Fruit fly (Drosophila melanogaster): ENCODE results near the gene Sbf.
A peak's percentile ranks its signal among the peaks of the same experiment; 100 is the strongest.

The Sbf gene

DNA sequence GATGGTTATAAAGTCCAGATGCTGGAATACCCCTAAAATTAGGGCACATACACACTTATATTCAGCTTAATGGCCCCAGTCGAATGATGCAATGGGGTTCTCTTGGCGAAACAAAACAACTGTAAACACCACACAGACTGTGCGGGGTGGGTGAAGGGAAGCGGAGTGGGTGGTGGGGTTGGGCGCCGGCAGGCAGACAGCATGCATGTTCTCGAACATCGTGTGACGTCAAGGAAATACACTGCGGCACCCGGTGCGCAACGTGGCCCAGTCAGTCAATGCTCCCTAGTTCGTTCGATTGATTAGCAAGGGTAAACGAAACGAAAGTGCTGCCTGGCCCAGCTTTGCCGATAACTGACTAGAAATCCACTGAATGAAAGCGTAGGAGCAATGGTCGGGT is 34.2 kb downstream of the Sbf start:
- no peak for TF ChIP-seq noc (tag; optimal IDR thresholded peaks at IDR 0.05)

DNA sequence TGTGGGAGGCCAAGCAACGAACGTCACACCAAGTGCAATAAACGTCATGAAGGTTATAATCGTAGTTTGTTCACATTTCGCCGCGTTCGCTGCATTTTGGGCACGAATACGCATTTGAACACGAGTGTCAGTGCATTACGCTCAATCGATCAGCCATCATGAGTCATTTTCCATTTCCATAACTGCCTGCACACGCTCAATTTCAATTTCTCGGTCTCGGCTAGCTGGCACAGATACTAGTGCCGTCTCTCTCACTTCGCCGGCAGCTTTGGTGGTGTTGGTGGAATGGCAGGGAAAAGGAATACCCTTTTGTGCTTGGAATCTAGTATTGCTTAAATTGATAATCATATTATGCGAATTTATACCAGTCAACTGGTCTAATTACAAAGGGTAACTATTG is 35.0 kb downstream of the Sbf start:
- TF ChIP-seq noc (tag; optimal IDR thresholded peaks at IDR 0.05) = no peak

DNA sequence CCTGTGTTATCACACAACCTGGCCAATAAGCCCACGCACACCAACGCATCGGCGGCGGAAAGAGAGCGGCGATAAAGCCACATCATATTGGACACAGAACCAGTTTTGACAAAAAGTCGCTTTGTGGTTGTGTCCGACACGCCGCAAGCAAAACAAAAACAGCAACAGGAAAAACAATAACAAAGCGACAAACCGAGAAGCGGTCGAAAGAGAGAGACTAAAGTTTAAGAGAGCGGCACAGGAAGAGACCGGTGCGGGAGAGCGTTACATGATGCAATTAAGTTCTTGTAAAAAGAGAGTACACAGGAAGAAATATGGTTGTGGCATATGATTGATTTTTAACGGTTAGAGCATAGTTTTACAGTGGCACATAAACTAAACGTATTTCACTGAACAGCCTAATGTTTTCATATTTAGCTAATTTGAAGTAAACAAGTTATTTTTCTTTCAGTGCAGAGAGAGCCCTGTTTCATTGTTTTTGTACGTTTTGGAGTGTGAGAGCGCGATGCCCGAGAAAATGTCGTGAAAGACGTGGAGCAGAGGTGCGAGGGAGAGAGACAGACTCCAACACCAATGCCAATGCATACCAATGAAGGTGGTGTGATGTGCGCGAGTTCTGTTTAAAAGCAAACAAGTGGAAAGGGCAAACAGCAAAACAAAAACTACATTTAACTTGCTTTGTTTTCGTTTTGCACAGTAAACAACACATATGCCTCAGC is 35.9 kb downstream of the Sbf start:
- TF ChIP-seq noc (tag; optimal IDR thresholded peaks at IDR 0.05) = peak; percentile 99

DNA sequence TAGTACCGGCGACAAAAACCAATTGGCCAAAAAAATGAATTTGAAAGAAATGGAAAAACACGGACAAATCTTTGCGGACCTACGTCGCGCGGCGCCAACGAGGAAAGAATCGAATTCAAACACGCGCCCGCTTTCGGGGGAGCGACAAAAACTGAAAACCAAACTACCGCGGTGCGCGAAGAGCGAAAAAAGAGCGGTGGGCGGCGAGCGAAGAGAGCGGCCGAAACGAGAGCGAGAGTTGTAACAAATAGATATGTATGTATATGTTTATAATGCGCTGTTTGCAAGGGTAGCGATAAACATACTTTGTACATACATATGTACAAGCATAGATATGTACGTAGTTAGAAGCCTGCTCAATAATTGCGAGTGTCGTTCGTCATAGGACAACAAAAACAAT is 36.8 kb downstream of the Sbf start:
- TF ChIP-seq noc (tag; optimal IDR thresholded peaks at IDR 0.05) = no peak

DNA sequence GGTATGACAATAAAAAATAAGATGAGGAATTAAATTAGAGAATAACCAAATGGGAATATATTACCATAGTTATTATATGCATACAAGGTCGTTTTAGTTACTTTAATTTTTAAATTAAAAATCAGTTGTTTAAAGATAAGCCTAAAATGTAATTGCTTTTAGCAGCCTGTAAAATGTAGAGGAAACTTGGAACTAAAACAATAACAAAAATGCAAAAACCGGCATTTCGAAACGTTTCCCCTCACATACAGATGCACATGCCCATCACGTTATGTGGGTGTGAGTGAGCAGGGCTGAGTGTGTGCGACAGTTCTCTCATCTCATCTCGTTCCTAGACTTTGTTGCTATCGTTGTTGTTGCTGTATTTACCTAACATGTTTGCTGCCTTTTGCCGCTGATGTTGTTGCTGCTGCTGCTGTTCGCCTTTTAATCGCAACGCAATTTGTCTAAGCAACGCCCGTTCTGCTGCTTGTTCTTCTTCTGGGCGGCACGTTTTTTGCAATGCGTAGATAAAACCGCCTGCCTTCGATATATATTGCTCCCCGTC is 37.5 kb downstream of the Sbf start:
- no peak for TF ChIP-seq noc (tag; optimal IDR thresholded peaks at IDR 0.05)

DNA sequence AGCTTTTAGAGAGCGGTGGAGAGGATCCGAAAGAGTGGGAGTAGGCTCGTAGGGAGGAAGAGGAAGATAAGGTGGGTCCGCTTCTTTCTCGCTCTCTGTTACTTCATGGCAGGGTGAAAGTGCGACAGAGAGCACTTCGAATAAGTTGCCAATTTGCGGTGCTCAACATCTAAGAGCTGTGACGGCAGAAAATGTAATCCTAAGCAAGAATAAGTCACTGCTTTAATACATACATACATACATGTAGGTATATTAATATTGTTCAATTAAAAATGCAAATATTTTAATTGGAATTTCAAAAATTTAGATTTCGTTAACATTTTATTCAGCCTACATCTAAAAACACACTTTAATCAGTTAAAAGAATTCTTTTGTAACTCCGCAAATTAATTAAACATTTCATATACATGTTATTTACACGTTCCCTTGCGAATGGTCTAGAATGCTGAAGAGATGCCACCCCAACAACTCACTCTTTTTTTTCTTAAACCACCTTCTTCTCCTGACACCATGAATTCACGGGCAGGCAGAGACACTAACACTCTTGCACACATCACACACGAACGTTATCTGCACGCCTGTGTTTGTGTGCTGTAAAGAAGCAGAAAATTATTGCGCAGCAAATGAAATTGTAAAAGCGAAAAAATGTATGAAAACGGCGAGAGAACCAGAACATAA is 38.1 kb downstream of the Sbf start:
- TF ChIP-seq noc (tag; optimal IDR thresholded peaks at IDR 0.05) = peak; percentile 40

DNA sequence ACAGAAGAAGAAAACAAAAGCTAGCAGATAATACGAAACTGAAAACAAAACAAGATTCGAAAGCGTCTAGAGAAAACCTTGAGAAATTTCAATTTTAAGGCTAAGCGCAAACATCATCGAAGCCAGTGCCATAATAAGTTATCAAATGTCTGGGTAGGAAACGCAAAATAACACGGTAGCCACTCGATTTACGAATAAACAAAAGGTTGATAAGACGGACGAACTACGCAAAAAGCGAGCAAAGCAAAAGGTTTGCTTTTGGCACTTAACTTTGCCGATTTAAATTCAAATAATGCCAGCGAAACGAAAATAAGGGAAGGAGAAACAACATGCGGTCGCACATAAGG is 38.6 kb downstream of the Sbf start:
- no peak for TF ChIP-seq noc (tag; optimal IDR thresholded peaks at IDR 0.05)

DNA sequence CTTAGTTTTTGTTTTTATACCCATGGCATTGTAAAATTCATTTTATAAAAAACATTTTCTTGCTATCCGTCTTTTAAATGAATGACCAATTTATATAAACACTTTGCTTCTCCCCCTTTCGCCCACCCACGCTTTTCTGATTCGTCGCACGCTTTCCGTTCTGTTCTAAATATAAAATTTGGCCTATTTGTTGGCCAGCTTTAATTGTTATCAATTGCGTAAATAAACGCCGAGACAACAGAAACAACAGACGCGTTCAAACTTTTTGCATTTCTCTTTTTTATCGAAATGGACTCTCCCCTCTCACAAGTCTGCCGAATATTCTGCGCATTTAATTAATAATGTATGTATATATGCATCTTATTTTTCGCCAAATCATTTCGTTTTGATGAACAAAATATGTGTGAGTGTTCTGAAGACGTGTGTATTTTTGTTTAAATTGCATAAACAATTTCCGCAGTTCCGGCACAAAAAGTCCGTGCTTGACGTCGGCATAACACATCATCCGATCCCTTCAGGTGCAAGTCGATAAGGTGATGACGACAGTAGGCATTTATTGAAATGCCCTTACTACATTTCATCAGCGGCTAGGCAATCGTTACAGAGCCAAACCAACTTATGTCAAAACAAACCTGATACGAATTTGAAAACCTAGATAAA is 39.4 kb downstream of the Sbf start:
- no peak for TF ChIP-seq noc (tag; optimal IDR thresholded peaks at IDR 0.05)

DNA sequence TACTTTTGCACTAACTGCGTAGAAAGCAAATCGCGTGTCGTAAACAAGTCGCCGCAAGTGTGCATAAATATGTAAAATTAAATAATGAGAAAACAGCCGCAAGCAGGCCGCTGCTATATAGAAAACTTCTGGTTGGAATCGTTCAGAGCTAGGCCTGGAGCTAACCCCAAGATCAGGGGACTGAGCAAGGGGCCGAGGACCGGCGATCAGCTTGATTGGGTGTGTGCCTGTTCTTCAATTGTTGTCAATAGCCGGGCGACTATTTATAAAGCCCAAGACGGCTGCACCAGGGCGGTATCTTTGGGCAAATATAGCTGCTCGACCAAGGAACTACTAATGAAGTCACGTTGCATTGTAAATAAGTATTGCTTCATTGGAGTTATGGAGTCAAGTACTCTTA is 40.0 kb downstream of the Sbf start:
- no peak for TF ChIP-seq noc (tag; optimal IDR thresholded peaks at IDR 0.05)

DNA sequence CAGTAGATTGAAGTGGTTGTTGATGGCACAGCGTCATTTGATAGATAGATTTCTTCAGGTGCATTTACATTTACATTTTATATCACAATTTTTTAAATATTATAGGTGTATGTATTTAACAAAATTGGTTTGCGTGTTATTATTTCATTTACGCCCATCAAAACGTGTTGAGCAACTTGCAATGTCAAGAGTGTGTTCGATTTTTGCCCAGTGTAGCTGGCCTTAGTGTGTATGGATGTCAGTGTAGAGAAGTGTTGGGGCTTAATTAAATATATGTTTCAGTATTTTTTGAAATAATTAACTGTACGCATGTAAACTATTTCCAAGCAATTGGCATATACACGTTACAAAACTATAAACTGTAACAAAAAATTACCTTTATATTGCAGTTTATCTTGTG is 45.0 kb downstream of the Sbf start:
- TF ChIP-seq noc (tag; optimal IDR thresholded peaks at IDR 0.05) = no peak

DNA sequence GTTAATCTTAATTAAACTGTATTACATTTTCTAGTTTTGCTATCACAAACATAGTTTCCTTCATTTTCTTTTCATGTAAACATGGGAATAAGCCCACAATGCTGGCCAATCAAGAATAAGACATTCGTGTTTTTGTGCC is 46.6 kb downstream of the Sbf start, which contains the start of gene CG43062:
CG43062 (plus strand) TSS at position 40 of the 139 bp plus-strand sequence.
- TF ChIP-seq noc (tag; optimal IDR thresholded peaks at IDR 0.05) = no peak

DNA sequence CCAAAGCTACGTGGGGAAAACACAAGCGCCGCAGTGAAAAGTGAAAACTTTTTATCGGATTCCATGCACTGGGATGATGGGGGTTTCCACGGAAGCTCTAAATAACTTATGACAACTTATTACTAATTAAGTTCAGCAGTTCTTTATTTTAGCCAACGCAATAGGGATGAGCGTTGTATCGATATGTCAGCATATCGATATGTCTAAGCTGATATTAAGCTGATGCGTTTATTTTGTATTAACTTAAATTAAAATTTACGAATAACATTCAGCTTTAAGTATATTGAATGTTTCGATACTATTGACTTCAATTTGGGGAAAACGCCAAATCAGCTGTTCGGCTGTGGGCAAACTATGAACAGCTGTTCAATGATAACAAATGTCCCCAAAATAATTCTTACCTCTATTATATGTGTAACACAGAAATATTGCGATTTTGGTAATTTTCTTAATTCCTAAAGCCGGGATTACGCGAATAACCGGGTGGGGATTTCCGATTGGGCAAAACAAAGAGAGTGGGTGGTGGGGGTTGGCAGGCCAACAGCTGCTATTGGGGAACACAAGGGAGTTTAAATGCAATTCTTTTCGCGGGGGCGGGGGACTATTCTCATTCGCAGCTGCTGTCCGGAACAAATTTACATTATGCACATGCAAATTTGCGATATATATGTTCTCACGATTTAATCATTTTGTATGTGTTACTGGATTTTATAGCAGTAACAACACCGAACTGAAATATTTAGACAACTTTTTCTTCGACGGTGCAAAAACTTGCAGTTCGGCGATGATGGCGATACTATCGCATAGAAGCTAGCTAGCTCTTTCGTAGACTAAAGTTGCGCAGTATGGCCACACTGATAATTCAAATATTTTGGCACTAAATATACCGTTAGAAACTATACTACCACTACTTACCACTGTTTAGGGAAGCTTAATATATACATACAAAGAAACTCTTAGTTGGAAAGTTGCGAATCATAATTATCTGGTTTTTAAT is 47.2 kb downstream of the Sbf start, which contains the start of gene CG6923:
CG6923 (minus strand) TSS at position 733 of the 997 bp plus-strand sequence.
- TF ChIP-seq noc (tag; optimal IDR thresholded peaks at IDR 0.05) = no peak

DNA sequence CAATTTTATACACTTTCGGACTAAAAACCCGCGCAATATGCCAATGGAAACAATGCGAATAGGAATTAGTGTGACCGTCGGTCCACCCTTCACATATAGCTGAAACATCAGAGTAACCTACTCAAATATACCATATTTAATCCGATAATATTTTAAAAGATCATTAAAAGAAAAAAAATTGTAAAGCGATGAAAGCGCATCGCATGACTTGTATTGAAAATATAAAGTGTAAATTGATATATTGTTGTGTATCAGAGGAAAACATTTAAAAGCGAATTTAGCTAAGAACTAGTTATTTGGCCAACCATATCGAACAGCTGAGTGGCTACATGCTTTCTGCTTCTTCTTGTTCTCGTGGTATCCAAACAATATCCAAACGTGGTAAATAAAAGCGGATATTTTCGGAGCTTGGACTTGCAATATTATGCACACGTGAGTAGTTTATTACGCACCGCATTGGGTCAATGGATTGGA is 55.0 kb downstream of the Sbf start, which contains the start of the genes Blm and CG14722:
Blm (minus strand) TSS at position 54 of the 474 bp plus-strand sequence.
CG14722 (plus strand) TSS at position 161 of the 474 bp plus-strand sequence.
- TF ChIP-seq noc (tag; optimal IDR thresholded peaks at IDR 0.05) = no peak
